Worm (Caenorhabditis elegans): ENCODE data around the gene sru-21.

ce11 chrIV:13647558-13647957 lies 21.0 kb downstream of the sru-21 start, which contains the start of gene ule-4:
- TF ChIP-seq ceh-82 (tag; optimal IDR thresholded peaks at IDR 0.05) (no peak), snpc-4 (tag; optimal IDR thresholded peaks at IDR 0.05) (no peak)
